Worm (Caenorhabditis elegans): ENCODE data around the gene Y39C12A.9.

- no peak for TF ChIP-seq him-1 (tag; optimal IDR thresholded peaks at IDR 0.05)
- TF ChIP-seq dao-5 (tag; optimal IDR thresholded peaks at IDR 0.05), result no peak
- TF ChIP-seq W03F9.2 (tag; optimal IDR thresholded peaks at IDR 0.05), result no peak
Observed at ce11 chrIV:12236011-12236410, 23.0 kb downstream of the Y39C12A.9 start, which contains the start of gene sre-16.
